Fruit fly (Drosophila melanogaster) whole organism, embryonic: ENCODE measurements around the gene CG9008.

Experiments used
- Aef1 ChIP-seq: fragments of 200-800 bp; sonication (Bioruptor generic); IDR thresholded peaks from 3 replicates; pipeline ENCODE4 v1.3.6; 2022; ENCODE audit warnings: missing biosample characterization, missing genetic modification characterization
- Atf-2 ChIP-seq: fragments of 200-800 bp; sonication (Bioruptor generic); optimal IDR thresholded peaks from 2 replicates; lab custom pipeline; 2016; ENCODE audit warnings: missing biosample characterization, missing genetic modification characterization
- B-H1 ChIP-seq: fragments of 200-800 bp; sonication (Bioruptor generic); IDR thresholded peaks from 3 replicates; pipeline ENCODE4 v1.3.6; 2022; ENCODE audit warnings: missing biosample characterization, missing genetic modification characterization
- CG1024 ChIP-seq: fragments of 200-800 bp; sonication (Bioruptor generic); IDR thresholded peaks from 2 replicates; pipeline ENCODE4 v1.3.6; 2022; ENCODE audit warnings: missing biosample characterization, missing genetic modification characterization
- CG10267 ChIP-seq: fragments of 200-800 bp; sonication (Bioruptor generic); optimal IDR thresholded peaks from 2 replicates; lab custom pipeline; 2018; ENCODE audit warnings: missing biosample characterization, mild to moderate bottlenecking, missing genetic modification characterization, moderate library complexity
- CG10565 ChIP-seq: fragments of 200-800 bp; sonication (Bioruptor generic); optimal IDR thresholded peaks from 3 replicates; lab custom pipeline; 2016; ENCODE audit warnings: missing biosample characterization, mild to moderate bottlenecking, missing genetic modification characterization
- CG13624 ChIP-seq: fragments of 200-800 bp; sonication (Bioruptor generic); optimal IDR thresholded peaks from 2 replicates; lab custom pipeline; 2016; ENCODE audit warnings: missing biosample characterization, missing genetic modification characterization
- CG14667 ChIP-seq: fragments of 200-800 bp; sonication (Bioruptor generic); IDR thresholded peaks from 2 replicates; pipeline ENCODE4 v1.3.6; 2022; ENCODE audit warnings: missing biosample characterization, missing genetic modification characterization
- CG15514 ChIP-seq: fragments of 200-800 bp; sonication (Bioruptor generic); optimal IDR thresholded peaks from 3 replicates; lab custom pipeline; 2017; ENCODE audit warnings: missing biosample characterization, missing genetic modification characterization, mild to moderate bottlenecking, moderate library complexity, missing genetic modification reagents
- CG17359 ChIP-seq: fragments of 200-800 bp; sonication (Bioruptor generic); optimal IDR thresholded peaks from 3 replicates; lab custom pipeline; 2018; ENCODE audit warnings: missing biosample characterization, mild to moderate bottlenecking, missing genetic modification characterization, moderate library complexity
- CG18011 ChIP-seq: fragments of 200-800 bp; sonication (Bioruptor generic); optimal IDR thresholded peaks from 2 replicates; lab custom pipeline; 2017; ENCODE audit warnings: missing biosample characterization, missing genetic modification characterization, mild to moderate bottlenecking, moderate library complexity, missing genotype
- CG1832 ChIP-seq: fragments of 200-800 bp; sonication (Bioruptor generic); optimal IDR thresholded peaks from 2 replicates; lab custom pipeline; 2017; ENCODE audit warnings: missing biosample characterization, mild to moderate bottlenecking, missing genetic modification characterization, inconsistent platforms
- CG2199 ChIP-seq: fragments of 200-800 bp; sonication (Bioruptor generic); IDR thresholded peaks from 3 replicates; pipeline ENCODE4 v1.3.6; 2022; ENCODE audit warnings: missing biosample characterization, missing genetic modification characterization
- CG31224 ChIP-seq: fragments of 200-800 bp; sonication (Bioruptor generic); IDR thresholded peaks from 2 replicates; pipeline ENCODE4 v1.3.6; 2022; ENCODE audit warnings: missing biosample characterization, missing genetic modification characterization
- CG6689 ChIP-seq: fragments of 200-800 bp; sonication (Bioruptor generic); IDR thresholded peaks from 2 replicates; pipeline ENCODE4 v1.3.6; 2022; ENCODE audit warnings: missing biosample characterization, missing genetic modification characterization
- CG7928 ChIP-seq: fragments of 200-800 bp; sonication (Bioruptor generic); optimal IDR thresholded peaks from 2 replicates; lab custom pipeline; 2017; ENCODE audit warnings: missing biosample characterization, mild to moderate bottlenecking, missing genetic modification characterization
- CG8765 ChIP-seq: fragments of 200-800 bp; sonication (Bioruptor generic); IDR thresholded peaks from 2 replicates; pipeline ENCODE4 v1.3.6; 2022; ENCODE audit warnings: missing biosample characterization, missing genetic modification characterization
- CG8924 ChIP-seq: fragments of 200-800 bp; optimal IDR thresholded peaks from 3 replicates; lab custom pipeline; 2019; ENCODE audit warnings: missing biosample characterization, mild to moderate bottlenecking, missing genetic modification characterization, moderate library complexity
- CG9817 ChIP-seq: fragments of 200-800 bp; sonication (Bioruptor generic); optimal IDR thresholded peaks from 2 replicates; lab custom pipeline; 2018; ENCODE audit warnings: missing biosample characterization, mild to moderate bottlenecking, missing genetic modification characterization, moderate library complexity
- Camta ChIP-seq: fragments of 200-800 bp; sonication (Bioruptor generic); optimal IDR thresholded peaks from 2 replicates; lab custom pipeline; 2016; ENCODE audit warnings: missing biosample characterization, missing genetic modification characterization
- Dfd ChIP-seq, 2 experiments: fragments of >200 bp; optimal IDR thresholded peaks; 2 replicates each; lab custom pipeline; 2017; ENCODE audit warnings: missing biosample characterization in 2 of 2, missing genetic modification characterization in 2 of 2
- Fer3 ChIP-seq: fragments of 200-800 bp; sonication (Bioruptor generic); optimal IDR thresholded peaks from 2 replicates; lab custom pipeline; 2018; ENCODE audit warnings: missing biosample characterization, mild to moderate bottlenecking, missing genetic modification characterization, moderate library complexity
- Hmx ChIP-seq: fragments of 200-800 bp; sonication (Bioruptor generic); optimal IDR thresholded peaks from 2 replicates; lab custom pipeline; 2016; ENCODE audit warnings: missing biosample characterization, missing genetic modification characterization
- Lpt ChIP-seq: fragments of >200 bp; optimal IDR thresholded peaks from 2 replicates; lab custom pipeline; 2018; ENCODE audit warnings: missing biosample characterization, missing genetic modification characterization
- MBD-R2 ChIP-seq: fragments of 200-800 bp; sonication (Bioruptor generic); IDR thresholded peaks from 2 replicates; pipeline ENCODE4 v1.3.6; 2022; ENCODE audit warnings: missing biosample characterization, missing genetic modification characterization
- MESR4 ChIP-seq: fragments of 200-800 bp; sonication (Bioruptor generic); optimal IDR thresholded peaks from 2 replicates; lab custom pipeline; 2018; ENCODE audit warnings: missing biosample characterization, mild to moderate bottlenecking, missing genetic modification characterization, moderate library complexity
- NC2β ChIP-seq: fragments of 200-800 bp; sonication (Bioruptor generic); optimal IDR thresholded peaks from 2 replicates; lab custom pipeline; 2016; ENCODE audit warnings: missing biosample characterization, missing genetic modification characterization
- PHDP ChIP-seq: fragments of 200-800 bp; sonication (Bioruptor generic); optimal IDR thresholded peaks from 3 replicates; lab custom pipeline; 2018; ENCODE audit warnings: missing biosample characterization, mild to moderate bottlenecking, missing genetic modification characterization, moderate library complexity
- Ravus ChIP-seq: fragments of 200-800 bp; sonication (Bioruptor generic); IDR thresholded peaks from 2 replicates; pipeline ENCODE4 v1.3.6; 2022; ENCODE audit warnings: missing biosample characterization, missing genetic modification characterization
- Rx ChIP-seq: fragments of 200-800 bp; sonication (Bioruptor generic); IDR thresholded peaks from 2 replicates; pipeline ENCODE4 v1.3.6; 2022; ENCODE audit warnings: missing biosample characterization, missing genetic modification characterization
- Side ChIP-seq: fragments of 200-800 bp; sonication (Bioruptor generic); optimal IDR thresholded peaks from 2 replicates; lab custom pipeline; 2016; ENCODE audit warnings: missing biosample characterization, missing genetic modification characterization
- Xbp1 ChIP-seq: fragments of 200-800 bp; sonication (Bioruptor generic); optimal IDR thresholded peaks from 3 replicates; lab custom pipeline; 2016; ENCODE audit warnings: missing biosample characterization, mild to moderate bottlenecking, missing genetic modification characterization
- ab ChIP-seq: fragments of 200-800 bp; sonication (Bioruptor generic); optimal IDR thresholded peaks from 2 replicates; lab custom pipeline; 2016; ENCODE audit warnings: missing biosample characterization, missing genetic modification characterization
- btn ChIP-seq: fragments of 200-800 bp; sonication (Bioruptor generic); optimal IDR thresholded peaks from 2 replicates; lab custom pipeline; 2016; ENCODE audit warnings: missing biosample characterization, missing genetic modification characterization
- caup ChIP-seq: fragments of 200-800 bp; sonication (Bioruptor generic); optimal IDR thresholded peaks from 3 replicates; lab custom pipeline; 2017; ENCODE audit warnings: missing biosample characterization, mild to moderate bottlenecking, missing genetic modification characterization, moderate library complexity; ENCODE audit not compliant: severe bottlenecking
- crc ChIP-seq: fragments of 200-800 bp; sonication (Bioruptor generic); optimal IDR thresholded peaks from 2 replicates; lab custom pipeline; 2016; ENCODE audit warnings: missing biosample characterization, missing genetic modification characterization
- ems ChIP-seq: fragments of 200-800 bp; sonication (Bioruptor generic); optimal IDR thresholded peaks from 3 replicates; lab custom pipeline; 2016; ENCODE audit warnings: missing biosample characterization, missing genetic modification characterization
- fru ChIP-seq: fragments of >200 bp; optimal IDR thresholded peaks from 2 replicates; lab custom pipeline; 2017
- grn ChIP-seq: fragments of 200-800 bp; sonication (Bioruptor generic); optimal IDR thresholded peaks from 3 replicates; lab custom pipeline; 2017; ENCODE audit warnings: missing biosample characterization, missing genetic modification characterization
- hbn ChIP-seq: fragments of 200-800 bp; sonication (Bioruptor generic); IDR thresholded peaks from 2 replicates; pipeline ENCODE4 v1.3.6; 2022; ENCODE audit warnings: missing biosample characterization, missing genetic modification characterization; ENCODE audit not compliant: partially characterized antibody
- inv ChIP-seq: fragments of 200-800 bp; sonication (Bioruptor generic); IDR thresholded peaks from 2 replicates; pipeline ENCODE4 v1.3.6; 2022; ENCODE audit warnings: missing biosample characterization, missing genetic modification characterization; ENCODE audit not compliant: partially characterized antibody
- kay ChIP-seq: fragments of 200-800 bp; sonication (Bioruptor generic); optimal IDR thresholded peaks from 2 replicates; lab custom pipeline; 2016; ENCODE audit warnings: missing biosample characterization, missing genetic modification characterization
- nmo ChIP-seq: fragments of 200-800 bp; sonication (Bioruptor generic); optimal IDR thresholded peaks from 2 replicates; lab custom pipeline; 2018; ENCODE audit warnings: missing biosample characterization, mild to moderate bottlenecking, missing genetic modification characterization, moderate library complexity
- phol ChIP-seq: fragments of 200-800 bp; sonication (Bioruptor generic); optimal IDR thresholded peaks from 3 replicates; lab custom pipeline; 2018; ENCODE audit warnings: missing biosample characterization, mild to moderate bottlenecking, missing genetic modification characterization, moderate library complexity
- ranshi ChIP-seq: fragments of 200-800 bp; sonication (Bioruptor generic); IDR thresholded peaks from 2 replicates; pipeline ENCODE4 v1.3.6; 2022; ENCODE audit warnings: missing biosample characterization, missing genetic modification characterization
- tin ChIP-seq: fragments of 200-800 bp; sonication (Bioruptor generic); optimal IDR thresholded peaks from 3 replicates; lab custom pipeline; 2016; ENCODE audit warnings: missing biosample characterization, missing genetic modification characterization
- tll ChIP-seq, 2 experiments: fragments of 200-800 bp in 1 of 2; fragments of >200 bp in 1 of 2; sonication (Bioruptor generic) in 1 of 2; optimal IDR thresholded peaks; 2 replicates each; lab custom pipeline; 2017 to 2019; ENCODE audit warnings: missing biosample characterization in 2 of 2, missing genetic modification characterization in 2 of 2, mild to moderate bottlenecking in 1 of 2, moderate library complexity in 1 of 2
- twi ChIP-seq: fragments of 200-800 bp; optimal IDR thresholded peaks from 2 replicates; lab custom pipeline; 2019; ENCODE audit warnings: missing biosample characterization, mild to moderate bottlenecking, missing genetic modification characterization, moderate library complexity
- unpg ChIP-seq: fragments of 200-800 bp; sonication (Bioruptor generic); optimal IDR thresholded peaks from 3 replicates; lab custom pipeline; 2018; ENCODE audit warnings: missing biosample characterization, mild to moderate bottlenecking, missing genetic modification characterization, moderate library complexity
- zen ChIP-seq: fragments of 200-800 bp; sonication (Bioruptor generic); optimal IDR thresholded peaks from 3 replicates; lab custom pipeline; 2018; ENCODE audit warnings: missing biosample characterization, mild to moderate bottlenecking, missing genetic modification characterization, moderate library complexity

The CG9008 gene

DNA sequence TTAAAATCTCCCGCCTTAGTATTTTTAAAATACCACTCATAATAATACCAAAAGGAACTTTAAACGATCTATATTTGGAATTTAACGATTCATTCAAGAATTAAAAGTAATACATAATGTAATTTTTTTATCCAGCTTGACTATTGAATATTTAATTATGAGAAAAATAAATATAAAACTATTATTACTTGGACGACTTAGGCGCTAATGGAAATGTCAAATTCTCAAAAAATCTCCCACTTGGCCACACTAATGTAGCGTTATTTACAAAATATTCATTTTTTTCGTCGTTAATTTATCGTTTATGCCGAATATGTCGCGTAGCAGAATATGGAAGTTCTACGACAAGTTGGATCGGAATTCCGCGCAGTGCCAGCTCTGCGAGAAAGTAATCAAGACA is 10.8 kb upstream of the CG9008 start, which contains the start of gene CG16863 (continued):
- TF ChIP-seq Dfd (GFP tag; optimal IDR thresholded peaks at IDR 0.05; lab: Kevin White, UChicago) (no peak), CG10267 (tag; lab: Kevin White, UChicago) (peak; percentile 75), inv (GFP tag; lab: Robert Waterston, UW) (no peak), CG17359 (tag; lab: Kevin White, UChicago) (peak; percentile 49), Xbp1 (GFP tag; lab: Kevin White, UChicago) (no peak), PHDP (tag; lab: Kevin White, UChicago) (no peak), tll (GFP tag; optimal IDR thresholded peaks at IDR 0.05; lab: Kevin White, UChicago) (no peak), zen (tag; lab: Kevin White, UChicago) (no peak), btn (GFP tag; lab: Kevin White, UChicago) (no peak), Rx (GFP tag; lab: Robert Waterston, UW) (no peak), Aef1 (GFP tag; lab: Robert Waterston, UW) (no peak), tin (no peak), CG15514 (no peak), CG8765 (no peak), kay (GFP tag; lab: Kevin White, UChicago) (no peak), ab (GFP tag; lab: Kevin White, UChicago) (no peak)

DNA sequence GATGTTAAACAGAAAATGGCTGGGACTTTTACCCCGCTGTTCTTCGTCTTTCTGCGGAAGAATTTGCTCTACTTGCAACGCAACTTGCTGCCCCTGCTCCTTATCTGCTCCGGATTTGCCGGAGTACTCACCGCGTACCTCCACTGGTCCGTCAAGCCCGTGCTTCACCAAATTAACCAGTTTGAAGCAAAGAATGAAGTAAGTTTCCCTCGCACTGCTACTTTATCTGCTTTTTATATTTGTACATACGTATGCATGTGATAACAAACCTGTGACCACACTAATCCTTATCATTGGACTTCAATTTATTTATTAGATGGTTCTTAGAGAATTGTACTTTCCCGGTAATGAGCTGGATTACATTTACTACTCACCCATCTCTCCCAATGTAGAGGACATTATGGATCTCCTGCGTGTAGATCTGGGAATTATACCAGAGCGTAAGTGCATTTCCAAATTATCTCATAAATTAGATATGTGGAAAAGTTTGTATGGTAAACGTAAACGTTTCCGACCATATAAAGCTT is 4.3 kb upstream of the CG9008 start, which contains the start of gene CG16890:
TSS of gene CG16890 (minus strand) at position 184 of the 527 bp plus-strand sequence.
- no peak for TF ChIP-seq caup (GFP tag; lab: Kevin White, UChicago)
- 0 out of 3 replicates have a peak, but pooled peaks have one; percentile 47 for TF ChIP-seq CG2199 (GFP tag; lab: Robert Waterston, UW)
- TF ChIP-seq Camta (GFP tag; lab: Kevin White, UChicago) = no peak
- no peak for TF ChIP-seq CG8924 (tag; lab: Kevin White, UChicago)
- no peak for TF ChIP-seq Lpt
- TF ChIP-seq phol (tag; lab: Kevin White, UChicago) = no peak
- TF ChIP-seq twi (tag; lab: Kevin White, UChicago) = no peak
- TF ChIP-seq fru (lab: Kevin White, UChicago) = no peak
- TF ChIP-seq MESR4 = peak; percentile 90
- no peak for TF ChIP-seq ems
- no peak for TF ChIP-seq unpg
- no peak for TF ChIP-seq Ravus (GFP tag; lab: Robert Waterston, UW)
- no peak for TF ChIP-seq CG14667
- no peak for TF ChIP-seq Fer3
- TF ChIP-seq grn (GFP tag; lab: Kevin White, UChicago) = peak; percentile 28
- TF ChIP-seq CG1832 (GFP tag; lab: Kevin White, UChicago) = no peak
- TF ChIP-seq CG18011 (GFP tag; lab: Kevin White, UChicago) = no peak
- no peak for TF ChIP-seq CG7928 (GFP tag; lab: Kevin White, UChicago)
- no peak for TF ChIP-seq Atf-2 (GFP tag; lab: Kevin White, UChicago)
- no peak for TF ChIP-seq ranshi (GFP tag; lab: Robert Waterston, UW)
- no peak for TF ChIP-seq CG10565 (GFP tag; lab: Kevin White, UChicago)
- no peak for TF ChIP-seq CG6689 (GFP tag; lab: Robert Waterston, UW)
- TF ChIP-seq hbn (GFP tag; lab: Robert Waterston, UW) = no peak
- no peak for TF ChIP-seq CG9817
- TF ChIP-seq B-H1 (GFP tag; lab: Robert Waterston, UW) = no peak
- TF ChIP-seq Hmx (GFP tag; lab: Kevin White, UChicago) = no peak
- TF ChIP-seq CG13624 (GFP tag; lab: Kevin White, UChicago) = no peak
- TF ChIP-seq Side (GFP tag; lab: Kevin White, UChicago) = no peak
- no peak for TF ChIP-seq crc
- no peak for TF ChIP-seq btn (GFP tag; lab: Kevin White, UChicago)
- TF ChIP-seq CG31224 (GFP tag; lab: Robert Waterston, UW) = no peak
- no peak for TF ChIP-seq CG1024 (GFP tag; lab: Robert Waterston, UW)
- TF ChIP-seq nmo (GFP tag; lab: Kevin White, UChicago) = no peak
- TF ChIP-seq NC2β (GFP tag; lab: Kevin White, UChicago) = no peak
- 0 out of 2 replicates have a peak, but pooled peaks have one; percentile 54 for TF ChIP-seq MBD-R2 (GFP tag; lab: Robert Waterston, UW)
